Fruit fly (Drosophila melanogaster) whole organism, embryonic: ENCODE data around the gene CG45544.

ENCODE experiments used
- Antp ChIP-seq: fragments of 200-800 bp; sonication (Bioruptor generic); optimal IDR thresholded peaks from 3 replicates; lab custom pipeline; 2016; ENCODE audit warnings: missing biosample characterization, missing genetic modification characterization
- CG10274 ChIP-seq: fragments of 200-800 bp; sonication (Bioruptor generic); optimal IDR thresholded peaks from 3 replicates; lab custom pipeline; 2017; ENCODE audit warnings: missing biosample characterization, mild to moderate bottlenecking, missing genetic modification characterization
- CG11723 ChIP-seq: fragments of 200-800 bp; sonication (Bioruptor generic); optimal IDR thresholded peaks from 2 replicates; lab custom pipeline; 2017; ENCODE audit warnings: missing biosample characterization, mild to moderate bottlenecking, missing genetic modification characterization
- CG12219 ChIP-seq: fragments of 200-800 bp; sonication (Bioruptor generic); optimal IDR thresholded peaks from 3 replicates; lab custom pipeline; 2018; ENCODE audit warnings: missing biosample characterization, mild to moderate bottlenecking, missing genetic modification characterization
- CG2129 ChIP-seq: fragments of 200-800 bp; sonication (Bioruptor generic); IDR thresholded peaks from 2 replicates; pipeline ENCODE4 v1.3.6; 2022; ENCODE audit warnings: missing biosample characterization, missing genetic modification characterization; ENCODE audit not compliant: partially characterized antibody
- CG31365 ChIP-seq: fragments of 200-800 bp; sonication (Bioruptor generic); optimal IDR thresholded peaks from 2 replicates; lab custom pipeline; 2018; ENCODE audit warnings: missing biosample characterization, mild to moderate bottlenecking, missing genetic modification characterization
- CG34224 ChIP-seq: fragments of 200-800 bp; sonication (Bioruptor generic); IDR thresholded peaks from 3 replicates; pipeline ENCODE4 v1.3.6; 2022; ENCODE audit warnings: missing biosample characterization, missing genetic modification characterization; ENCODE audit not compliant: partially characterized antibody
- CG4360 ChIP-seq: fragments of 200-800 bp; sonication (Bioruptor generic); IDR thresholded peaks from 2 replicates; pipeline ENCODE4 v1.3.6; 2022; ENCODE audit warnings: missing biosample characterization, missing genetic modification characterization
- CG43689 ChIP-seq: fragments of 200-800 bp; sonication (Bioruptor generic); IDR thresholded peaks from 2 replicates; pipeline ENCODE4 v1.3.6; 2022; ENCODE audit warnings: missing biosample characterization, missing genetic modification characterization
- CG6854 ChIP-seq: fragments of 200-800 bp; sonication (Bioruptor generic); optimal IDR thresholded peaks from 3 replicates; lab custom pipeline; 2017; ENCODE audit warnings: missing biosample characterization, mild to moderate bottlenecking, missing genetic modification characterization
- CG8924 ChIP-seq: fragments of 200-800 bp; optimal IDR thresholded peaks from 3 replicates; lab custom pipeline; 2019; ENCODE audit warnings: missing biosample characterization, mild to moderate bottlenecking, missing genetic modification characterization, moderate library complexity
- D19A ChIP-seq: fragments of 200-800 bp; optimal IDR thresholded peaks from 3 replicates; lab custom pipeline; 2019; ENCODE audit warnings: missing biosample characterization, mild to moderate bottlenecking, missing genetic modification characterization, moderate library complexity
- GATAe ChIP-seq: fragments of 200-800 bp; sonication (Bioruptor generic); conservative IDR thresholded peaks from 2 replicates; pipeline ENCODE4 v1.3.6; 2022; ENCODE audit warnings: missing biosample characterization, missing genetic modification characterization
- Hand ChIP-seq: fragments of 200-800 bp; sonication (Bioruptor generic); optimal IDR thresholded peaks from 2 replicates; lab custom pipeline; 2017; ENCODE audit warnings: mild to moderate bottlenecking, missing biosample characterization, missing genetic modification reagents, missing genetic modification characterization
- Hmr ChIP-seq: fragments of 200-800 bp; sonication (Bioruptor generic); optimal IDR thresholded peaks from 3 replicates; lab custom pipeline; 2017; ENCODE audit warnings: mild to moderate bottlenecking, missing biosample characterization, missing genetic modification reagents, missing genetic modification characterization
- Hr78 ChIP-seq, 2 experiments: fragments of 200-800 bp in 1 of 2; fragments of >200 bp in 1 of 2; sonication (Bioruptor generic) in 1 of 2; optimal IDR thresholded peaks; 2 replicates each; lab custom pipeline; 2017 to 2019; ENCODE audit warnings: missing biosample characterization in 2 of 2, missing genetic modification characterization in 2 of 2, mild to moderate bottlenecking in 1 of 2, moderate library complexity in 1 of 2
- Lim3 ChIP-seq: fragments of 200-800 bp; sonication (Bioruptor generic); IDR thresholded peaks from 2 replicates; pipeline ENCODE4 v1.3.6; 2022; ENCODE audit warnings: missing biosample characterization, missing genetic modification characterization
- NFAT ChIP-seq: fragments of 200-800 bp; sonication (Bioruptor generic); IDR thresholded peaks from 2 replicates; pipeline ENCODE4 v1.3.6; 2022; ENCODE audit warnings: missing biosample characterization, missing genetic modification characterization
- Nf-YA ChIP-seq: fragments of 200-800 bp; sonication (Bioruptor generic); IDR thresholded peaks from 2 replicates; pipeline ENCODE4 v1.3.6; 2022; ENCODE audit warnings: missing biosample characterization, missing genetic modification characterization
- Ptx1 ChIP-seq: fragments of 200-800 bp; sonication (Bioruptor generic); IDR thresholded peaks from 2 replicates; pipeline ENCODE4 v1.3.6; 2022; ENCODE audit warnings: missing biosample characterization, missing genetic modification characterization
- Rfx ChIP-seq: fragments of 200-800 bp; sonication (Bioruptor generic); IDR thresholded peaks from 2 replicates; pipeline ENCODE4 v1.3.6; 2022; ENCODE audit warnings: missing biosample characterization, missing genetic modification characterization
- aop ChIP-seq: fragments of 200-800 bp; sonication (Bioruptor generic); IDR thresholded peaks from 2 replicates; pipeline ENCODE4 v1.3.6; 2022; ENCODE audit warnings: missing biosample characterization, missing genetic modification characterization
- cg ChIP-seq: fragments of 200-800 bp; sonication (Bioruptor generic); optimal IDR thresholded peaks from 3 replicates; lab custom pipeline; 2019; ENCODE audit warnings: missing biosample characterization, mild to moderate bottlenecking, missing genetic modification characterization, moderate library complexity
- cwo ChIP-seq: fragments of 200-800 bp; sonication (Bioruptor generic); optimal IDR thresholded peaks from 3 replicates; lab custom pipeline; 2017; ENCODE audit warnings: missing biosample characterization, missing genetic modification characterization, mild to moderate bottlenecking, moderate library complexity, missing genetic modification reagents
- en ChIP-seq: fragments of 200-800 bp; sonication (Bioruptor generic); optimal IDR thresholded peaks from 2 replicates; lab custom pipeline; 2016; ENCODE audit warnings: missing biosample characterization, missing genetic modification characterization
- exex ChIP-seq: fragments of 200-800 bp; sonication (Bioruptor generic); optimal IDR thresholded peaks from 4 replicates; lab custom pipeline; 2018; ENCODE audit warnings: missing biosample characterization, mild to moderate bottlenecking, missing genetic modification characterization, moderate library complexity
- grn ChIP-seq: fragments of 200-800 bp; sonication (Bioruptor generic); optimal IDR thresholded peaks from 3 replicates; lab custom pipeline; 2017; ENCODE audit warnings: missing biosample characterization, missing genetic modification characterization
- insv ChIP-seq, 2 experiments: fragments of 200-800 bp; sonication (Bioruptor generic); optimal IDR thresholded peaks; 3 replicates each; lab custom pipeline; 2016 to 2018; ENCODE audit warnings: missing biosample characterization in 2 of 2, missing genetic modification characterization in 2 of 2
- lov ChIP-seq, 2 experiments: fragments of 200-800 bp in 1 of 2; fragments of >200 bp in 1 of 2; sonication (Bioruptor generic) in 1 of 2; IDR thresholded peaks in 1 of 2; optimal IDR thresholded peaks in 1 of 2; 2 replicates in 1 of 2; 3 replicates in 1 of 2; pipeline versions ENCODE4 v1.3.6 to Lab custom; 2017 to 2022; ENCODE audit warnings: missing biosample characterization in 1 of 2, missing genetic modification characterization in 1 of 2
- mirr ChIP-seq: fragments of 200-800 bp; sonication (Bioruptor generic); optimal IDR thresholded peaks from 3 replicates; lab custom pipeline; 2018; ENCODE audit warnings: missing biosample characterization, mild to moderate bottlenecking, missing genetic modification characterization
- repo ChIP-seq: fragments of 200-800 bp; sonication (Bioruptor generic); optimal IDR thresholded peaks from 2 replicates; lab custom pipeline; 2016; ENCODE audit warnings: missing biosample characterization, missing genetic modification characterization
- seq ChIP-seq: fragments of 200-800 bp; sonication (Bioruptor generic); IDR thresholded peaks from 2 replicates; pipeline ENCODE4 v1.3.6; 2022; ENCODE audit warnings: missing biosample characterization, missing genetic modification characterization
- slou ChIP-seq: fragments of 200-800 bp; sonication (Bioruptor generic); optimal IDR thresholded peaks from 3 replicates; lab custom pipeline; 2016; ENCODE audit warnings: missing biosample characterization, missing genetic modification characterization
- ssp ChIP-seq: fragments of 200-800 bp; sonication (Bioruptor generic); IDR thresholded peaks from 2 replicates; pipeline ENCODE4 v1.3.6; 2022; ENCODE audit warnings: missing biosample characterization, missing genetic modification characterization
- sug ChIP-seq: fragments of 200-800 bp; optimal IDR thresholded peaks from 2 replicates; lab custom pipeline; 2019; ENCODE audit warnings: missing biosample characterization, mild to moderate bottlenecking, missing genetic modification characterization, moderate library complexity
- tin ChIP-seq: fragments of 200-800 bp; sonication (Bioruptor generic); optimal IDR thresholded peaks from 3 replicates; lab custom pipeline; 2016; ENCODE audit warnings: missing biosample characterization, missing genetic modification characterization
- wor ChIP-seq: fragments of 200-800 bp; sonication (Bioruptor generic); IDR thresholded peaks from 2 replicates; pipeline ENCODE4 v1.3.6; 2022; ENCODE audit warnings: missing biosample characterization, missing genetic modification characterization
- zfh1 ChIP-seq: fragments of 200-800 bp; sonication (Bioruptor generic); IDR thresholded peaks from 3 replicates; pipeline ENCODE4 v1.3.6; 2022; ENCODE audit warnings: missing biosample characterization, missing genetic modification characterization

Gene CG45544

DNA sequence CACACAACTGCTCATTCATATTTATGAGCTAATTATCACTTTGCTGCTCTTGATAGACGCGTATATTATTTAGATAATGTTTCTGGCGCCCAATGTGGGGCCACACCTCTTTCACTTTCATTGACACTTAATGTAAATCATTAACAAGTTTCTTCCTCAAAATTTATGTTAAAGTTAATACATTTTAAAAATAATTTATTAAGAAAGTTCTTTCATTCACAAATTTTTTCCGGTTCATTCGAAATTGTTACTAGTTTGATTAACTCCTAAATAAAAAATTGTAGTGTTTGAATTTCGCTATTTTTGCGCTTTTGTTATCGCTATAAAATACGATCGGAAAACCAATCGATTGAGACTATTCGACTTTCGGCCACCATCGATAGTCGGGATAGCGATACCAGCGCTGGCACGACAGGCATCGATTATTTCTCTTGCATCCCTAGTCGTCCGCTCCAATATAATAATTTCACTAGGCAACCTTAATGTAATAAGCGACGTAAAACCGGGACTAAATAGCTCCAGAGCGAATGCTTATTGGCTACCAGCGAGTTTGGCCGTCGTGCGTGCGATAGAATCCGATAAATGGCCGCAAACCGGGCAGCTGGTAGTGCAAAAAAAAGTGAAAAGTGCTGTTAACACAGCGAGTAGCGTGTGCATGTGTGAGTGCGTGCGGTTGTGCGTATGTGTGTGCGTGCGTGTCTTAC, 27.4 kb upstream of the CG45544 start, which contains the start of gene Usp1 (continued):
- TF ChIP-seq CG2129 (GFP tag; lab: Robert Waterston, UW): peak; percentile 78
- TF ChIP-seq CG6854: no peak
- TF ChIP-seq Hmr (GFP tag; lab: Kevin White, UChicago): no peak
- no peak for TF ChIP-seq insv (GFP tag; optimal IDR thresholded peaks at IDR 0.05; lab: Kevin White, UChicago)
- TF ChIP-seq Rfx (GFP tag; lab: Robert Waterston, UW): 0 out of 2 replicates have a peak, but pooled peaks have one; percentile 20
- peak; percentile 95 for TF ChIP-seq CG34224 (GFP tag; lab: Robert Waterston, UW)
- TF ChIP-seq CG10274 (GFP tag; lab: Kevin White, UChicago): no peak

- TF ChIP-seq CG31365 (tag; lab: Kevin White, UChicago) (no peak), wor (GFP tag; lab: Robert Waterston, UW) (no peak), Hand (GFP tag; lab: Kevin White, UChicago) (no peak), CG43689 (no peak), sug (peak; percentile 51), CG8924 (tag; lab: Kevin White, UChicago) (no peak), repo (no peak), slou (GFP tag; lab: Kevin White, UChicago) (no peak), Ptx1 (no peak), Nf-YA (no peak), CG4360 (GFP tag; lab: Robert Waterston, UW) (no peak), Lim3 (no peak), zfh1 (GFP tag; lab: Robert Waterston, UW) (no peak), CG12219 (GFP tag; lab: Kevin White, UChicago) (no peak), seq (no peak), ssp (GFP tag; lab: Robert Waterston, UW) (peak; percentile 10; the same call in 1 of the 2 replicates), NFAT (no peak), grn (GFP tag; lab: Kevin White, UChicago) (peak; percentile 73), CG11723 (no peak), lov (optimal IDR thresholded peaks at IDR 0.05; lab: Kevin White, UChicago) (no peak), lov (GFP tag; IDR thresholded peaks at IDR 0.05; lab: Robert Waterston, UW) (no peak), Hr78 (GFP tag; optimal IDR thresholded peaks at IDR 0.05; lab: Kevin White, UChicago) (peak in 1 of 2 experiments; percentile 11), en (GFP tag; lab: Kevin White, UChicago) (no peak), mirr (peak; percentile 32), cwo (peak; percentile 9), tin (GFP tag; lab: Kevin White, UChicago) (no peak), Antp (GFP tag; lab: Kevin White, UChicago) (no peak), GATAe (GFP tag; lab: Robert Waterston, UW) (peak; percentile 40; the same call in 1 of the 2 replicates), exex (tag; lab: Kevin White, UChicago) (peak; percentile 69), D19A (no peak), cg (no peak), aop (GFP tag; lab: Robert Waterston, UW) (no peak)
Measured at dm6 chr3R:29229958-29230357, 26.3 kb upstream of the CG45544 start.
